Fruit fly (Drosophila melanogaster): ENCODE data around the gene Grx1.

Grx1 gene

dm6 chr3L:18911082-18911481 lies 42.1 kb downstream of the Grx1 start, which contains the start of gene Ir75d:
Gene Ir75d, minus strand, starts transcription at chr3L:18911182.
- TF ChIP-seq noc (tag; optimal IDR thresholded peaks at IDR 0.05), result no peak

dm6 chr3L:18914100-18914683 lies 45.2 kb downstream of the Grx1 start, which contains the start of gene COX6AL2:
Gene COX6AL2, minus strand, starts transcription at chr3L:18914150.
- TF ChIP-seq noc (tag; optimal IDR thresholded peaks at IDR 0.05), result no peak

dm6 chr3L:18916466-18916865 lies 47.4 kb downstream of the Grx1 start:
- no peak for TF ChIP-seq noc (tag; optimal IDR thresholded peaks at IDR 0.05)

dm6 chr3L:18917281-18917680 lies 48.3 kb downstream of the Grx1 start, which contains the start of gene CG6839:
Gene CG6839, plus strand, starts transcription at chr3L:18917581.
- TF ChIP-seq noc (tag; optimal IDR thresholded peaks at IDR 0.05), result no peak
